Worm (Caenorhabditis elegans) whole organism, young adult: ENCODE results near the gene Y39A1A.20.

ENCODE experiments used
- B0019.2 ChIP-seq: fragments of 200-800 bp; sonication (Bioruptor generic); conservative IDR thresholded peaks from 2 replicates; pipeline ENCODE4 v1.3.6; 2022; ENCODE audit warnings: missing genetic modification reagents, missing genetic modification characterization, missing compliant biosample characterization
- C17E4.6 ChIP-seq: fragments of 200-800 bp; sonication (Bioruptor generic); IDR thresholded peaks from 2 replicates; pipeline ENCODE4 v1.3.6; 2022; ENCODE audit warnings: missing genetic modification reagents, missing genetic modification characterization, missing compliant biosample characterization
- D2030.7 ChIP-seq: fragments of 200-800 bp; sonication (Bioruptor generic); IDR thresholded peaks from 2 replicates; pipeline ENCODE4 v1.3.6; 2022; ENCODE audit warnings: missing genetic modification reagents, missing genetic modification characterization, missing compliant biosample characterization
- F23B12.7 ChIP-seq: sonication (generic microtip); optimal IDR thresholded peaks from 2 replicates; lab custom pipeline; 2017; ENCODE audit warnings: missing genetic modification characterization, mild to moderate bottlenecking, missing compliant biosample characterization, antibody characterized with exemption, moderate library complexity; ENCODE audit not compliant: insufficient read depth
- F33H1.4 ChIP-seq: fragments of 200-800 bp; sonication (Bioruptor generic); IDR thresholded peaks from 2 replicates; pipeline ENCODE4 v1.3.6; 2022; ENCODE audit warnings: missing genetic modification reagents, missing genetic modification characterization, missing compliant biosample characterization
- F39B2.1 ChIP-seq: fragments of 200-800 bp; sonication (Bioruptor generic); IDR thresholded peaks from 2 replicates; pipeline ENCODE4 v1.3.6; 2022; ENCODE audit warnings: missing genetic modification reagents, missing genetic modification characterization, missing compliant biosample characterization
- F55B11.4 ChIP-seq: sonication (generic microtip); optimal IDR thresholded peaks from 2 replicates; lab custom pipeline; 2016; ENCODE audit warnings: missing compliant biosample characterization, missing genetic modification characterization, borderline replicate concordance; ENCODE audit not compliant: insufficient read depth
- F57C9.4 ChIP-seq: sonication (generic microtip); optimal IDR thresholded peaks from 2 replicates; lab custom pipeline; 2017; ENCODE audit warnings: mild to moderate bottlenecking, missing genetic modification characterization, missing compliant biosample characterization
- T26A5.8 ChIP-seq: sonication (generic microtip); optimal IDR thresholded peaks from 2 replicates; lab custom pipeline; 2016; ENCODE audit warnings: missing genetic modification characterization, missing compliant biosample characterization
- Y53G8AR.9 ChIP-seq: fragments of 200-800 bp; sonication (Bioruptor generic); conservative IDR thresholded peaks from 2 replicates; pipeline ENCODE4 v1.3.6; 2022; ENCODE audit warnings: missing genetic modification reagents, missing genetic modification characterization, missing compliant biosample characterization
- Y56A3A.18 ChIP-seq: fragments of 200-800 bp; sonication (Bioruptor generic); IDR thresholded peaks from 2 replicates; pipeline ENCODE4 v1.3.6; 2022; ENCODE audit warnings: missing genetic modification reagents, missing genetic modification characterization, missing compliant biosample characterization
- Y95B8A.8 ChIP-seq: fragments of 200-800 bp; sonication (Bioruptor generic); IDR thresholded peaks from 2 replicates; pipeline ENCODE4 v1.3.6; 2022; ENCODE audit warnings: missing genetic modification reagents, missing genetic modification characterization, missing compliant biosample characterization
- ZK185.1 ChIP-seq: sonication (generic microtip); optimal IDR thresholded peaks from 2 replicates; lab custom pipeline; 2016; ENCODE audit warnings: mild to moderate bottlenecking, missing genetic modification characterization, missing compliant biosample characterization; ENCODE audit not compliant: poor library complexity, severe bottlenecking
- aptf-3 ChIP-seq: fragments of 200-800 bp; sonication (Bioruptor generic); IDR thresholded peaks from 2 replicates; pipeline ENCODE4 v1.3.6; 2022; ENCODE audit warnings: missing genetic modification characterization, missing compliant biosample characterization
- atf-7 ChIP-seq: sonication (generic microtip); optimal IDR thresholded peaks from 2 replicates; lab custom pipeline; 2017; ENCODE audit warnings: mild to moderate bottlenecking, missing genetic modification characterization, missing compliant biosample characterization
- attf-6 ChIP-seq: fragments of 200-800 bp; sonication (Bioruptor generic); IDR thresholded peaks from 2 replicates; pipeline ENCODE4 v1.3.6; 2022; ENCODE audit warnings: missing genetic modification reagents, missing genetic modification characterization, missing compliant biosample characterization
- bed-2 ChIP-seq: fragments of 200-800 bp; sonication (Bioruptor generic); IDR thresholded peaks from 2 replicates; pipeline ENCODE4 v1.3.6; 2022; ENCODE audit warnings: missing genetic modification reagents, missing genetic modification characterization, missing compliant biosample characterization
- ccch-3 ChIP-seq: fragments of 200-800 bp; sonication (Bioruptor generic); optimal IDR thresholded peaks from 2 replicates; lab custom pipeline; 2018; ENCODE audit warnings: mild to moderate bottlenecking, missing genetic modification characterization, missing compliant biosample characterization
- ceh-40 ChIP-seq: fragments of 200-800 bp; sonication (Bioruptor generic); IDR thresholded peaks from 2 replicates; pipeline ENCODE4 v1.3.6; 2022; ENCODE audit warnings: missing genetic modification characterization, missing compliant biosample characterization
- ceh-58 ChIP-seq: fragments of 200-800 bp; sonication (Bioruptor generic); IDR thresholded peaks from 2 replicates; pipeline ENCODE4 v1.3.6; 2022; ENCODE audit warnings: missing genetic modification characterization, missing compliant biosample characterization
- ceh-91 ChIP-seq: fragments of 200-800 bp; sonication (Bioruptor generic); IDR thresholded peaks from 2 replicates; pipeline ENCODE4 v1.3.6; 2022; ENCODE audit warnings: missing genetic modification reagents, missing genetic modification characterization, missing compliant biosample characterization
- ekl-4 ChIP-seq: fragments of 200-800 bp; sonication (Bioruptor generic); IDR thresholded peaks from 2 replicates; pipeline ENCODE4 v1.3.6; 2022; ENCODE audit warnings: missing genetic modification reagents, missing genetic modification characterization, missing compliant biosample characterization
- ets-4 ChIP-seq: fragments of 200-800 bp; sonication (Bioruptor generic); optimal IDR thresholded peaks from 2 replicates; lab custom pipeline; 2018; ENCODE audit warnings: mild to moderate bottlenecking, missing genetic modification characterization, missing compliant biosample characterization
- gei-17 ChIP-seq: fragments of 200-800 bp; sonication (Bioruptor generic); optimal IDR thresholded peaks from 2 replicates; lab custom pipeline; 2018; ENCODE audit warnings: mild to moderate bottlenecking, missing genetic modification characterization, missing compliant biosample characterization
- him-1 ChIP-seq: sonication (generic microtip); optimal IDR thresholded peaks from 2 replicates; lab custom pipeline; 2016; ENCODE audit warnings: missing genotype, missing genetic modification reagents, missing genetic modification characterization, missing compliant biosample characterization
- hlh-26 ChIP-seq: fragments of 200-800 bp; sonication (Bioruptor generic); conservative IDR thresholded peaks from 2 replicates; pipeline ENCODE4 v1.3.6; 2022; ENCODE audit warnings: missing genetic modification reagents, missing genetic modification characterization, missing compliant biosample characterization
- hmg-1.2 ChIP-seq: fragments of 200-800 bp; sonication (Bioruptor generic); IDR thresholded peaks from 2 replicates; pipeline ENCODE4 v1.3.6; 2022; ENCODE audit warnings: missing genetic modification reagents, missing genetic modification characterization, missing compliant biosample characterization
- lag-1 ChIP-seq: fragments of 200-800 bp; sonication (Bioruptor generic); IDR thresholded peaks from 2 replicates; pipeline ENCODE4 v1.3.6; 2022; ENCODE audit warnings: missing genetic modification reagents, missing genetic modification characterization, missing compliant biosample characterization
- let-526 ChIP-seq: fragments of 200-800 bp; sonication (Bioruptor generic); IDR thresholded peaks from 2 replicates; pipeline ENCODE4 v1.3.6; 2022; ENCODE audit warnings: missing genetic modification reagents, missing genetic modification characterization, missing compliant biosample characterization
- lin-26 ChIP-seq: fragments of 200-800 bp; sonication (Bioruptor generic); IDR thresholded peaks from 2 replicates; pipeline ENCODE4 v1.3.6; 2022; ENCODE audit warnings: missing genetic modification reagents, missing genetic modification characterization, missing compliant biosample characterization
- lin-35 ChIP-seq, 3 experiments: fragments of 150-350 bp in 2 of 3; sonication (generic microtip) in 1 of 3; optimal IDR thresholded peaks; 2 replicates each; lab custom pipeline; 2014 to 2018; ENCODE audit warnings: missing biosample characterization in 3 of 3, missing genetic modification characterization in 3 of 3, missing genetic modification reagents in 3 of 3
- lir-1 ChIP-seq: fragments of 200-800 bp; sonication (Bioruptor generic); conservative IDR thresholded peaks from 2 replicates; pipeline ENCODE4 v1.3.6; 2022; ENCODE audit warnings: missing genetic modification reagents, missing genetic modification characterization, missing compliant biosample characterization
- madf-10 ChIP-seq: sonication (generic microtip); optimal IDR thresholded peaks from 2 replicates; lab custom pipeline; 2016; ENCODE audit warnings: mild to moderate bottlenecking, missing genetic modification characterization, missing compliant biosample characterization
- madf-8 ChIP-seq: fragments of 200-800 bp; sonication (Bioruptor generic); conservative IDR thresholded peaks from 2 replicates; pipeline ENCODE4 v1.3.6; 2022; ENCODE audit warnings: missing genetic modification reagents, missing genetic modification characterization, missing compliant biosample characterization
- mes-4 ChIP-seq: sonication (generic microtip); optimal IDR thresholded peaks from 2 replicates; lab custom pipeline; 2016; ENCODE audit warnings: missing genotype, missing genetic modification characterization, missing compliant biosample characterization
- nhr-120 ChIP-seq: fragments of 200-800 bp; sonication (Bioruptor generic); IDR thresholded peaks from 2 replicates; pipeline ENCODE4 v1.3.6; 2022; ENCODE audit warnings: missing genetic modification characterization, missing compliant biosample characterization
- nhr-179 ChIP-seq: sonication (generic microtip); optimal IDR thresholded peaks from 2 replicates; lab custom pipeline; 2016; ENCODE audit warnings: mild to moderate bottlenecking, missing genetic modification characterization, missing compliant biosample characterization
- nhr-80 ChIP-seq: sonication (generic microtip); optimal IDR thresholded peaks from 2 replicates; lab custom pipeline; 2016; ENCODE audit warnings: missing genetic modification characterization, missing compliant biosample characterization
- nhr-90 ChIP-seq: sonication (generic microtip); optimal IDR thresholded peaks from 2 replicates; lab custom pipeline; 2016; ENCODE audit warnings: missing genotype, mild to moderate bottlenecking, missing genetic modification characterization, missing compliant biosample characterization
- pbrm-1 ChIP-seq: fragments of 200-800 bp; sonication (Bioruptor generic); IDR thresholded peaks from 2 replicates; pipeline ENCODE4 v1.3.6; 2022; ENCODE audit warnings: missing genetic modification reagents, missing genetic modification characterization, missing compliant biosample characterization
- rcor-1 ChIP-seq: fragments of 200-800 bp; sonication (Bioruptor generic); IDR thresholded peaks from 2 replicates; pipeline ENCODE4 v1.3.6; 2022; ENCODE audit warnings: missing genetic modification reagents, missing genetic modification characterization, missing compliant biosample characterization
- sea-2 ChIP-seq: fragments of 200-800 bp; sonication (Bioruptor generic); IDR thresholded peaks from 2 replicates; pipeline ENCODE4 v1.3.6; 2022; ENCODE audit warnings: missing genetic modification characterization, missing compliant biosample characterization
- snpc-1.3 ChIP-seq: sonication (generic microtip); optimal IDR thresholded peaks from 2 replicates; lab custom pipeline; 2017; ENCODE audit warnings: missing genetic modification characterization, mild to moderate bottlenecking, missing compliant biosample characterization, antibody characterized with exemption, moderate library complexity, missing genotype, missing genetic modification reagents; ENCODE audit not compliant: insufficient read depth
- somi-1 ChIP-seq: fragments of 200-800 bp; sonication (Bioruptor generic); optimal IDR thresholded peaks from 2 replicates; lab custom pipeline; 2018; ENCODE audit warnings: mild to moderate bottlenecking, missing genetic modification characterization, missing compliant biosample characterization
- tbp1 ChIP-seq: fragments of 200-800 bp; sonication (Bioruptor generic); optimal IDR thresholded peaks from 2 replicates; lab custom pipeline; 2018; ENCODE audit warnings: mild to moderate bottlenecking, missing genetic modification characterization, missing compliant biosample characterization
- tbx-9 ChIP-seq: sonication (generic microtip); optimal IDR thresholded peaks from 2 replicates; lab custom pipeline; 2016; ENCODE audit warnings: borderline replicate concordance, missing genetic modification characterization, inconsistent platforms, missing compliant biosample characterization
- ztf-25 ChIP-seq: fragments of 200-800 bp; sonication (Bioruptor generic); IDR thresholded peaks from 2 replicates; pipeline ENCODE4 v1.3.6; 2022; ENCODE audit warnings: missing genetic modification reagents, missing genetic modification characterization, missing compliant biosample characterization

Y39A1A.20 gene

ce11 chrIII:10746406-10746807 lies 46.0 kb upstream of the Y39A1A.20 start (continued):
- TF ChIP-seq let-526 (GFP tag; lab: Robert Waterston, UW) = no peak
- no peak for TF ChIP-seq F55B11.4 (tag; lab: Kevin White, UChicago)
- no peak for TF ChIP-seq somi-1 (GFP tag; lab: Kevin White, UChicago)
- peak; percentile 71; the same call in 1 of the 2 replicates for TF ChIP-seq ceh-58 (GFP tag; lab: Robert Waterston, UW)
- peak; percentile 32 for TF ChIP-seq F23B12.7 (tag; lab: Kevin White, UChicago)
- peak; percentile 51 for TF ChIP-seq F33H1.4 (GFP tag; lab: Robert Waterston, UW)
- TF ChIP-seq lin-26 (GFP tag; lab: Robert Waterston, UW) = peak; percentile 87
- TF ChIP-seq ceh-91 (GFP tag; lab: Robert Waterston, UW) = no peak
- peak; percentile 77 for TF ChIP-seq D2030.7 (GFP tag; lab: Robert Waterston, UW)
- TF ChIP-seq ZK185.1 = no peak
- TF ChIP-seq T26A5.8 (tag; lab: Kevin White, UChicago) = peak; percentile 91
- peak; percentile 27 for TF ChIP-seq atf-7 (tag; lab: Kevin White, UChicago)
- TF ChIP-seq snpc-1.3 (tag; lab: Kevin White, UChicago) = peak; percentile 69
- TF ChIP-seq ztf-25 (GFP tag; lab: Robert Waterston, UW) = peak; percentile 11; the same call in 1 of the 2 replicates
- no peak for TF ChIP-seq lag-1 (GFP tag; lab: Robert Waterston, UW)
- TF ChIP-seq nhr-90 (tag; lab: Kevin White, UChicago) = peak; percentile 43
- TF ChIP-seq rcor-1 = peak; percentile 66
- no peak for TF ChIP-seq lir-1 (GFP tag; lab: Robert Waterston, UW)
- TF ChIP-seq hmg-1.2 = peak; percentile 39; the same call in 1 of the 2 replicates
- peak; percentile 73; the same call in 1 of the 2 replicates for TF ChIP-seq Y56A3A.18
- peak; percentile 49 for TF ChIP-seq ets-4 (GFP tag; lab: Kevin White, UChicago)

- TF ChIP-seq B0019.2 (GFP tag; lab: Robert Waterston, UW) = peak; percentile 97
- TF ChIP-seq gei-17 = no peak
- peak; percentile 99 for TF ChIP-seq Y95B8A.8 (GFP tag; lab: Robert Waterston, UW)
- TF ChIP-seq mes-4 = no peak
- no peak for TF ChIP-seq somi-1 (GFP tag; lab: Kevin White, UChicago)
- peak; percentile 29 for TF ChIP-seq atf-7 (tag; lab: Kevin White, UChicago)
- TF ChIP-seq ceh-40 (GFP tag; lab: Robert Waterston, UW) = no peak
- no peak for TF ChIP-seq ccch-3
- peak; percentile 15 to 88 (median 87) for TF ChIP-seq lin-35 (GFP tag; optimal IDR thresholded peaks at IDR 0.05; lab: Kevin White, UChicago)
- TF ChIP-seq tbx-9 (tag; lab: Kevin White, UChicago) = no peak
- peak; percentile 87; the same call in 1 of the 2 replicates for TF ChIP-seq aptf-3 (GFP tag; lab: Robert Waterston, UW)
- TF ChIP-seq Y53G8AR.9 (GFP tag; lab: Robert Waterston, UW) = peak; percentile 98
- no peak for TF ChIP-seq hlh-26 (GFP tag; lab: Robert Waterston, UW)
- no peak for TF ChIP-seq F57C9.4
- peak; percentile 99 for TF ChIP-seq nhr-80
- peak; percentile 99 for TF ChIP-seq madf-8 (GFP tag; lab: Robert Waterston, UW)
- peak; percentile 65 for TF ChIP-seq him-1 (tag; lab: Kevin White, UChicago)
- peak; percentile 96 for TF ChIP-seq ekl-4 (GFP tag; lab: Robert Waterston, UW)
- no peak for TF ChIP-seq nhr-120 (GFP tag; lab: Robert Waterston, UW)
- TF ChIP-seq ets-4 (GFP tag; lab: Kevin White, UChicago) = peak; percentile 85
- TF ChIP-seq bed-2 (GFP tag; lab: Robert Waterston, UW) = peak; percentile 76
- peak; percentile 76 for TF ChIP-seq tbp1 (GFP tag; lab: Kevin White, UChicago)
- TF ChIP-seq ZK185.1 = no peak
- TF ChIP-seq attf-6 (GFP tag; lab: Robert Waterston, UW) = peak; percentile 87
- peak; percentile 96 for TF ChIP-seq pbrm-1 (GFP tag; lab: Robert Waterston, UW)
- TF ChIP-seq F39B2.1 (GFP tag; lab: Robert Waterston, UW) = no peak
- TF ChIP-seq madf-10 (tag; lab: Kevin White, UChicago) = peak; percentile 78
- no peak for TF ChIP-seq nhr-179 (tag; lab: Kevin White, UChicago)
- TF ChIP-seq snpc-1.3 (tag; lab: Kevin White, UChicago) = peak; percentile 68
- TF ChIP-seq C17E4.6 (GFP tag; lab: Robert Waterston, UW) = peak; percentile 95
- TF ChIP-seq sea-2 (GFP tag; lab: Robert Waterston, UW) = no peak
Measured at ce11 chrIII:10742382-10742860, 42.1 kb upstream of the Y39A1A.20 start, which contains the start of the genes tbb-1 and rib-2. Gene tbb-1 (minus strand): TSS chrIII:10742432. Gene rib-2 (plus strand): TSS chrIII:10742810.
